Fruit fly (Drosophila melanogaster) whole organism, embryonic: ENCODE measurements around the gene CG32772.

Experiments used
- CG1024 ChIP-seq: fragments of 200-800 bp; sonication (Bioruptor generic); IDR thresholded peaks from 2 replicates; pipeline ENCODE4 v1.3.6; 2022; ENCODE audit warnings: missing biosample characterization, missing genetic modification characterization
- CG11504 ChIP-seq: fragments of 200-800 bp; sonication (Bioruptor generic); optimal IDR thresholded peaks from 3 replicates; lab custom pipeline; 2019; ENCODE audit warnings: missing biosample characterization, mild to moderate bottlenecking, missing genetic modification characterization, moderate library complexity
- CG11696 ChIP-seq: fragments of 200-800 bp; sonication (Bioruptor generic); IDR thresholded peaks from 2 replicates; pipeline ENCODE4 v1.3.6; 2022; ENCODE audit warnings: missing biosample characterization, missing genetic modification characterization
- CG12659 ChIP-seq: fragments of 200-800 bp; sonication (Bioruptor generic); optimal IDR thresholded peaks from 3 replicates; lab custom pipeline; 2017; ENCODE audit warnings: mild to moderate bottlenecking, missing biosample characterization, missing genetic modification reagents, missing genetic modification characterization
- CG17328 ChIP-seq: fragments of 200-800 bp; sonication (Bioruptor generic); IDR thresholded peaks from 2 replicates; pipeline ENCODE4 v1.3.6; 2022; ENCODE audit warnings: missing biosample characterization, missing genetic modification characterization
- CG30431 ChIP-seq: fragments of 200-800 bp; sonication (Bioruptor generic); optimal IDR thresholded peaks from 2 replicates; lab custom pipeline; 2017; ENCODE audit warnings: missing biosample characterization, missing genetic modification characterization
- CG31441 ChIP-seq: fragments of 200-800 bp; sonication (Bioruptor generic); IDR thresholded peaks from 2 replicates; pipeline ENCODE4 v1.3.6; 2022; ENCODE audit warnings: missing biosample characterization, missing genetic modification characterization
- CG3163 ChIP-seq: fragments of 200-800 bp; sonication (Bioruptor generic); optimal IDR thresholded peaks from 3 replicates; lab custom pipeline; 2016; ENCODE audit warnings: missing biosample characterization, missing genetic modification characterization
- CG34224 ChIP-seq: fragments of 200-800 bp; sonication (Bioruptor generic); IDR thresholded peaks from 3 replicates; pipeline ENCODE4 v1.3.6; 2022; ENCODE audit warnings: missing biosample characterization, missing genetic modification characterization; ENCODE audit not compliant: partially characterized antibody
- CG4282 ChIP-seq: fragments of 200-800 bp; sonication (Bioruptor generic); optimal IDR thresholded peaks from 2 replicates; lab custom pipeline; 2016; ENCODE audit warnings: missing biosample characterization, missing genetic modification characterization
- CG4360 ChIP-seq: fragments of 200-800 bp; sonication (Bioruptor generic); IDR thresholded peaks from 2 replicates; pipeline ENCODE4 v1.3.6; 2022; ENCODE audit warnings: missing biosample characterization, missing genetic modification characterization
- CG4820 ChIP-seq: fragments of 200-800 bp; sonication (Bioruptor generic); optimal IDR thresholded peaks from 3 replicates; lab custom pipeline; 2016; ENCODE audit warnings: missing biosample characterization, missing genetic modification characterization
- Dfd ChIP-seq, 2 experiments: fragments of >200 bp; optimal IDR thresholded peaks; 2 replicates each; lab custom pipeline; 2017; ENCODE audit warnings: missing biosample characterization in 2 of 2, missing genetic modification characterization in 2 of 2
- Dp ChIP-seq: fragments of 200-800 bp; sonication (Bioruptor generic); optimal IDR thresholded peaks from 2 replicates; lab custom pipeline; 2018; ENCODE audit warnings: missing biosample characterization, mild to moderate bottlenecking, missing genetic modification characterization, moderate library complexity
- HHEX ChIP-seq: fragments of 200-800 bp; sonication (Bioruptor generic); optimal IDR thresholded peaks from 3 replicates; lab custom pipeline; 2017; ENCODE audit warnings: missing biosample characterization, mild to moderate bottlenecking, missing genetic modification characterization, missing genetic modification reagents
- HLH3B ChIP-seq: fragments of 200-800 bp; sonication (Bioruptor generic); IDR thresholded peaks from 2 replicates; pipeline ENCODE4 v1.3.6; 2022; ENCODE audit warnings: missing biosample characterization, missing genetic modification characterization
- HmgD ChIP-seq: fragments of 200-800 bp; sonication (Bioruptor generic); optimal IDR thresholded peaks from 3 replicates; lab custom pipeline; 2016; ENCODE audit warnings: missing biosample characterization, missing genetic modification characterization
- Hsf ChIP-seq: fragments of 200-800 bp; sonication (Bioruptor generic); optimal IDR thresholded peaks from 3 replicates; lab custom pipeline; 2016; ENCODE audit warnings: missing biosample characterization, missing genetic modification characterization
- Jarid2 ChIP-seq: fragments of 200-800 bp; sonication (Bioruptor generic); optimal IDR thresholded peaks from 3 replicates; lab custom pipeline; 2017; ENCODE audit warnings: mild to moderate bottlenecking, missing biosample characterization, missing genetic modification reagents, missing genetic modification characterization
- MESR4 ChIP-seq: fragments of 200-800 bp; sonication (Bioruptor generic); optimal IDR thresholded peaks from 2 replicates; lab custom pipeline; 2018; ENCODE audit warnings: missing biosample characterization, mild to moderate bottlenecking, missing genetic modification characterization, moderate library complexity
- MTF-1 ChIP-seq: fragments of 200-800 bp; sonication (Bioruptor generic); optimal IDR thresholded peaks from 2 replicates; lab custom pipeline; 2018; ENCODE audit warnings: missing biosample characterization, mild to moderate bottlenecking, missing genetic modification characterization, borderline replicate concordance
- Oli ChIP-seq: fragments of 200-800 bp; sonication (Bioruptor generic); optimal IDR thresholded peaks from 2 replicates; lab custom pipeline; 2018; ENCODE audit warnings: missing biosample characterization, mild to moderate bottlenecking, missing genetic modification characterization, moderate library complexity
- Ptx1 ChIP-seq: fragments of 200-800 bp; sonication (Bioruptor generic); IDR thresholded peaks from 2 replicates; pipeline ENCODE4 v1.3.6; 2022; ENCODE audit warnings: missing biosample characterization, missing genetic modification characterization
- Scr ChIP-seq: fragments of 200-800 bp; sonication (Bioruptor generic); IDR thresholded peaks from 2 replicates; pipeline ENCODE4 v1.3.6; 2022; ENCODE audit warnings: missing biosample characterization, missing genetic modification characterization; ENCODE audit not compliant: partially characterized antibody
- Taf1 ChIP-seq: fragments of 200-800 bp; sonication (Bioruptor generic); IDR thresholded peaks from 2 replicates; pipeline ENCODE4 v1.3.6; 2022; ENCODE audit warnings: missing biosample characterization, missing genetic modification characterization
- Xbp1 ChIP-seq: fragments of 200-800 bp; sonication (Bioruptor generic); optimal IDR thresholded peaks from 3 replicates; lab custom pipeline; 2016; ENCODE audit warnings: missing biosample characterization, mild to moderate bottlenecking, missing genetic modification characterization
- ab ChIP-seq: fragments of 200-800 bp; sonication (Bioruptor generic); optimal IDR thresholded peaks from 2 replicates; lab custom pipeline; 2016; ENCODE audit warnings: missing biosample characterization, missing genetic modification characterization
- caup ChIP-seq: fragments of 200-800 bp; sonication (Bioruptor generic); optimal IDR thresholded peaks from 3 replicates; lab custom pipeline; 2017; ENCODE audit warnings: missing biosample characterization, mild to moderate bottlenecking, missing genetic modification characterization, moderate library complexity; ENCODE audit not compliant: severe bottlenecking
- cg ChIP-seq: fragments of 200-800 bp; sonication (Bioruptor generic); optimal IDR thresholded peaks from 3 replicates; lab custom pipeline; 2019; ENCODE audit warnings: missing biosample characterization, mild to moderate bottlenecking, missing genetic modification characterization, moderate library complexity
- dimm ChIP-seq: fragments of 200-800 bp; sonication (Bioruptor generic); IDR thresholded peaks from 2 replicates; pipeline ENCODE4 v1.3.6; 2022; ENCODE audit warnings: missing biosample characterization, missing genetic modification characterization
- dm ChIP-seq: fragments of 200-800 bp; sonication (Bioruptor generic); optimal IDR thresholded peaks from 3 replicates; lab custom pipeline; 2016; ENCODE audit warnings: missing biosample characterization, missing genetic modification characterization
- esg ChIP-seq: fragments of 200-800 bp; sonication (Bioruptor generic); conservative IDR thresholded peaks from 2 replicates; pipeline ENCODE4 v1.3.6; 2022; ENCODE audit warnings: missing biosample characterization, missing genetic modification characterization
- exex ChIP-seq: fragments of 200-800 bp; sonication (Bioruptor generic); optimal IDR thresholded peaks from 4 replicates; lab custom pipeline; 2018; ENCODE audit warnings: missing biosample characterization, mild to moderate bottlenecking, missing genetic modification characterization, moderate library complexity
- fd64A ChIP-seq: fragments of 200-800 bp; sonication (Bioruptor generic); optimal IDR thresholded peaks from 3 replicates; lab custom pipeline; 2018; ENCODE audit warnings: missing biosample characterization, mild to moderate bottlenecking, missing genetic modification characterization
- ftz-f1 ChIP-seq: fragments of 200-800 bp; sonication (Bioruptor generic); optimal IDR thresholded peaks from 2 replicates; lab custom pipeline; 2016; ENCODE audit warnings: missing biosample characterization, missing genetic modification characterization
- gfzf ChIP-seq: fragments of 200-800 bp; sonication (Bioruptor generic); optimal IDR thresholded peaks from 2 replicates; lab custom pipeline; 2016; ENCODE audit warnings: missing biosample characterization, mild to moderate bottlenecking, missing genetic modification characterization, moderate library complexity
- hth ChIP-seq: fragments of >200 bp; optimal IDR thresholded peaks from 2 replicates; lab custom pipeline; 2017; ENCODE audit warnings: inconsistent platforms
- peb ChIP-seq: fragments of 200-800 bp; sonication (Bioruptor generic); IDR thresholded peaks from 2 replicates; pipeline ENCODE4 v1.3.6; 2022; ENCODE audit warnings: missing biosample characterization, missing genetic modification characterization
- prd ChIP-seq, 3 experiments: fragments of >200 bp in 2 of 3; fragments of 200-800 bp in 1 of 3; sonication (Bioruptor generic) in 1 of 3; optimal IDR thresholded peaks in 2 of 3; IDR thresholded peaks in 1 of 3; 2 replicates in 2 of 3; 3 replicates in 1 of 3; pipeline versions ENCODE4 v1.3.6 to Lab custom; 2017 to 2022; ENCODE audit warnings: missing biosample characterization in 1 of 3, missing genetic modification characterization in 1 of 3
- pros ChIP-seq: fragments of 200-800 bp; sonication (Bioruptor generic); optimal IDR thresholded peaks from 3 replicates; lab custom pipeline; 2019; ENCODE audit warnings: missing biosample characterization, mild to moderate bottlenecking, missing genetic modification characterization, moderate library complexity
- psq ChIP-seq: fragments of 200-800 bp; sonication (Bioruptor generic); optimal IDR thresholded peaks from 2 replicates; lab custom pipeline; 2017; ENCODE audit warnings: missing biosample characterization, missing genetic modification characterization
- pum ChIP-seq: fragments of 200-800 bp; sonication (Bioruptor generic); optimal IDR thresholded peaks from 2 replicates; lab custom pipeline; 2016; ENCODE audit warnings: missing biosample characterization, missing genetic modification characterization
- rib ChIP-seq: fragments of 200-800 bp; sonication (Bioruptor generic); IDR thresholded peaks from 2 replicates; pipeline ENCODE4 v1.3.6; 2022; ENCODE audit warnings: missing biosample characterization, missing genetic modification characterization
- sug ChIP-seq: fragments of 200-800 bp; optimal IDR thresholded peaks from 2 replicates; lab custom pipeline; 2019; ENCODE audit warnings: missing biosample characterization, mild to moderate bottlenecking, missing genetic modification characterization, moderate library complexity
- tio ChIP-seq: fragments of 200-800 bp; sonication (Bioruptor generic); optimal IDR thresholded peaks from 2 replicates; lab custom pipeline; 2017; ENCODE audit warnings: missing biosample characterization, missing genetic modification characterization, inconsistent platforms
- toy ChIP-seq: fragments of 200-800 bp; sonication (Bioruptor generic); IDR thresholded peaks from 2 replicates; pipeline ENCODE4 v1.3.6; 2022; ENCODE audit warnings: missing biosample characterization, missing genetic modification characterization
- unc-4 ChIP-seq: fragments of 200-800 bp; sonication (Bioruptor generic); IDR thresholded peaks from 2 replicates; pipeline ENCODE4 v1.3.6; 2022; ENCODE audit warnings: missing biosample characterization, missing genetic modification characterization; ENCODE audit not compliant: partially characterized antibody
- vfl ChIP-seq: fragments of 200-800 bp; sonication (Bioruptor generic); optimal IDR thresholded peaks from 2 replicates; lab custom pipeline; 2016; ENCODE audit warnings: missing biosample characterization, missing genetic modification characterization
- zen ChIP-seq: fragments of 200-800 bp; sonication (Bioruptor generic); optimal IDR thresholded peaks from 3 replicates; lab custom pipeline; 2018; ENCODE audit warnings: missing biosample characterization, mild to moderate bottlenecking, missing genetic modification characterization, moderate library complexity
- zfh1 ChIP-seq: fragments of 200-800 bp; sonication (Bioruptor generic); IDR thresholded peaks from 3 replicates; pipeline ENCODE4 v1.3.6; 2022; ENCODE audit warnings: missing biosample characterization, missing genetic modification characterization

CG32772 gene

DNA sequence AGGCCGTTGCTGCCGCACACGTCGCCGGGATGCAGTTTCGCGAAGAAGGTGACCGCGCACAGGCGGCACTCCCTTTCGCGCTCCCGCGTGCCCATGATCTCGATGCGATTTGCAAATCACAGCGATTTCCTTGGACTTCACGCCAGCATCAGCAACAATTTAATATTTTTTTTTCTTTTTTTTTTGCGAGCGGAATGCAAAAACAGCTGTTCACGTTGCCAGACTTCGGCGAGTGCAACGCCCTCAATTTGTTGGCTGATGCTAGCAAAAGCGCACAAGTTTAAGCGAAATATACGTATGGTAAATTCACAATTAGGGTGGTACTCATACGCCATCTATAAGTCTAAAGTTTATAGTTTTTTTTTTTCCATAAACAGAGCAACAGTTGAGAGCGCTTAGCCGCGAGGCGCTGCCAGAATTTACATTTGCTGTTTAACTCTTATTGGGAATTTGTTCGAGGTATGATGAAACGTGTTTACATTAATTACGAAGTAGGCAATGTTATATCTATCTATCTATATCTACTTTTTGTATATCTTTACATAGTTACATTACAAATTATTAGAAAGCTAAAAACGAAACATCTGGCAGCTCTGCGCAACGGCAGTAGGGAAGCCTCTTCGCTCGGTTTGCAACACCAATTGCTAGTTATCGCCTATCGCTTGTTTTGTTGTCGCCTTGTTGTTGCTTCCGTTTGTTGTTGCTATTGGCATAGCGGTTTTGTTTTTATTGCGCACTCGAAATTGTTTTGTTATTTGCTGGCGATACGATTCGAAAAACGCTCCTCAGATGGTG, 9.5 kb downstream of the CG32772 start, which contains the start of the genes CG4041 and Hgsnat (continued):
- TF ChIP-seq CG4820 (GFP tag; lab: Kevin White, UChicago) (peak; percentile 3), CG4360 (GFP tag; lab: Robert Waterston, UW) (peak; percentile 81), pros (GFP tag; lab: Kevin White, UChicago) (no peak), psq (GFP tag; lab: Kevin White, UChicago) (no peak), MTF-1 (GFP tag; lab: Kevin White, UChicago) (no peak), CG1024 (no peak), zen (tag; lab: Kevin White, UChicago) (no peak), zfh1 (GFP tag; lab: Robert Waterston, UW) (no peak), Dfd (GFP tag; optimal IDR thresholded peaks at IDR 0.05; lab: Kevin White, UChicago) (no peak), sug (tag; lab: Kevin White, UChicago) (peak; percentile 4), Oli (tag; lab: Kevin White, UChicago) (no peak), esg (GFP tag; lab: Robert Waterston, UW) (no peak), vfl (GFP tag; lab: Kevin White, UChicago) (no peak), hth (lab: Kevin White, UChicago) (no peak), CG12659 (GFP tag; lab: Kevin White, UChicago) (peak; percentile 46), gfzf (GFP tag; lab: Kevin White, UChicago) (peak; percentile 29), fd64A (GFP tag; lab: Kevin White, UChicago) (no peak), tio (GFP tag; lab: Kevin White, UChicago) (no peak), HHEX (GFP tag; lab: Kevin White, UChicago) (no peak), prd (optimal IDR thresholded peaks at IDR 0.05; lab: Kevin White, UChicago) (no peak), prd (GFP tag; IDR thresholded peaks at IDR 0.05; lab: Robert Waterston, UW) (no peak), HLH3B (GFP tag; lab: Robert Waterston, UW) (no peak), Scr (no peak), CG11696 (no peak), CG31441 (GFP tag; lab: Robert Waterston, UW) (no peak), pum (GFP tag; lab: Kevin White, UChicago) (no peak), CG30431 (GFP tag; lab: Kevin White, UChicago) (no peak), caup (GFP tag; lab: Kevin White, UChicago) (peak; percentile 5), toy (GFP tag; lab: Robert Waterston, UW) (no peak), dm (GFP tag; lab: Kevin White, UChicago) (peak; percentile 19), cg (GFP tag; lab: Kevin White, UChicago) (no peak), peb (GFP tag; lab: Robert Waterston, UW) (no peak), CG3163 (GFP tag; lab: Kevin White, UChicago) (no peak), CG34224 (GFP tag; lab: Robert Waterston, UW) (no peak), Xbp1 (GFP tag; lab: Kevin White, UChicago) (peak; percentile 15), exex (tag; lab: Kevin White, UChicago) (no peak), Jarid2 (GFP tag; lab: Kevin White, UChicago) (no peak), CG11504 (tag; lab: Kevin White, UChicago) (peak; percentile 22), dimm (GFP tag; lab: Robert Waterston, UW) (no peak), MESR4 (GFP tag; lab: Kevin White, UChicago) (peak; percentile 38), rib (no peak), ab (GFP tag; lab: Kevin White, UChicago) (no peak), CG4282 (GFP tag; lab: Kevin White, UChicago) (no peak), HmgD (GFP tag; lab: Kevin White, UChicago) (no peak), Taf1 (no peak), CG17328 (no peak), Hsf (peak; percentile 6), unc-4 (GFP tag; lab: Robert Waterston, UW) (no peak), Dp (GFP tag; lab: Kevin White, UChicago) (peak; percentile 5), Ptx1 (GFP tag; lab: Robert Waterston, UW) (no peak), ftz-f1 (GFP tag; lab: Kevin White, UChicago) (no peak)
